Fruit fly (Drosophila melanogaster) ovary, adult (tissue): ENCODE measurements around the gene ssp5.

ENCODE experiments used
- CG17801 ChIP-seq: fragments of 200-800 bp; optimal IDR thresholded peaks from 2 replicates; lab custom pipeline; 2019; ENCODE audit warnings: missing biosample characterization, mild to moderate bottlenecking, missing genetic modification characterization, moderate library complexity; ENCODE audit not compliant: partially characterized antibody

The ssp5 gene

DNA sequence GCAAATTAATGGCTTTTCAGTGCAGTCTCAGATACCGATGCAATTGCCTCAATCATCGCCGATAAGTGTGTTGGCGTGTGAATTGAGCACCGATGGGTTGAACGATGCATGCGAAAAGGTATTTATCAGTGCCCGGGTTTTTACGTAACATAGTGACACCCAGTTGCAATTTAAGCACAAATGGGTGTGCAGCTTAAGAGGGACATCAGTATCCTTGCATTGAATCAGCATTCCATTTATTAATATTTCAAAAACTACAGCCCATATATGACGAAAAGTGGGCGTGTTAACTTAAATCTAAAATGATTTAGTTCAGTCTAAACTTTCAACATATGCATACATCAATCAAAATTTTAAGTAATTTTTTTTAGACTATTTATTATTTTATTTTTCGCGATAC, at the start of gene ssp5:
ssp5 (plus strand) TSS at position 301 of the 400 bp plus-strand sequence.
- no peak for TF ChIP-seq CG17801 (GFP tag; lab: Kevin White, UChicago)

DNA sequence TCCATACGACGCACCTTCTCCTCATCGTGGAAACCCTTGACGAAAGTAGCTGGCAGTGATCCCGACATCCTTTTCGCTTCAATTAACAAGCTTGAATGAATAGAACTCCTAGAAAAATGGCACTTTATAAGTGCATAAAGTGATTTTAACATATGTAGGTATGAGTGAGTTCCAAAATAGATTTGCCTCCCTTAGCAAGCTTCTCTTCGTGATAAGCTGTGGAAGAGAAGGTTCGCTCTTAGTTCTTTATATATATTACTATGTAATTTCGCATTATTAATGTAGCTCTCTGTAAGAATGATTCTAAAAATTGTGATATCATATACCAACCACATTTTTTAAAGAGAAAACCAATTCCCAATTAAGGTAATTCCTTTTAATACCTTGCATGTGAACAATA, 48.5 kb upstream of the ssp5 start, which contains the start of gene CG3397:
CG3397 (minus strand) TSS at position 101 of the 400 bp plus-strand sequence.
- TF ChIP-seq CG17801 (GFP tag; lab: Kevin White, UChicago): no peak

DNA sequence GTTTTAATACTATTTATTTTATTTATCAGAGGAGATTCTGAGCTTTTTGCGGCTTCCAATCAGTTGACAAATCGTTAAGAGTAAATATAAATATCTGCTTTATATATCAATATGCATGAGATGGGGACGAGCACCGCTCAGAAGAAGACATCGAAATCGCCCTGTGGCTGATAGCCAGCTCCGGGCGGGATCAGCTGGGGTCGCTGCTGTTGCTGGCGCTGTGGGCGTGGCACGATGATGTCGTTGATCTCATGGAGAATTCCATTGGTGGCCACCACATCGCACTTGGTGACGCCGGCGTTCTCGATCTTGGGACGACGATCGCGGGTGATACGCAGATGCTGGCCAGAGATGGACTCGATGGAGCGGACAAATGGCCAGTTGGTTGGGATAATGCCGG, 48.1 kb upstream of the ssp5 start:
- no peak for TF ChIP-seq CG17801 (GFP tag; lab: Kevin White, UChicago)

DNA sequence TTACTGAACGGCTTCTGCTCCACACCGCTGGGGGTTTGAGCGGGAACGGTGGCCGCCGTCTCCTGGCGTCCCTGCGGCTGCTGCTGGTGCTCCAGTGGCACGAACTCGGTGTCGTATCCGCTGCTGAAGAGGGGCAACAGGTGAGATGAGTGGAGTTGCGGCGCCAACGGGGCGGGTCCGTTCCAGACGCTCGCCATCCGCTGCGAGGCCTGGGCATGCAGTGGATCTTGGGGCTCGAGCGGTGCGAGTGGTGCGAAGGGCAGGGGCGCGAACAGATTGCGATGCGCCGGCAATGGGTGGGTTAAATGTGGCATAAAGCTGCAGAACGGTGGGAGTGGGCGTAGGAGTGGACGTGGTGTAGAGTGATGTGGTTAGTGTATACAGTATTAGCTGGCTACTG, 43.7 kb upstream of the ssp5 start:
- TF ChIP-seq CG17801 (GFP tag; lab: Kevin White, UChicago): no peak

DNA sequence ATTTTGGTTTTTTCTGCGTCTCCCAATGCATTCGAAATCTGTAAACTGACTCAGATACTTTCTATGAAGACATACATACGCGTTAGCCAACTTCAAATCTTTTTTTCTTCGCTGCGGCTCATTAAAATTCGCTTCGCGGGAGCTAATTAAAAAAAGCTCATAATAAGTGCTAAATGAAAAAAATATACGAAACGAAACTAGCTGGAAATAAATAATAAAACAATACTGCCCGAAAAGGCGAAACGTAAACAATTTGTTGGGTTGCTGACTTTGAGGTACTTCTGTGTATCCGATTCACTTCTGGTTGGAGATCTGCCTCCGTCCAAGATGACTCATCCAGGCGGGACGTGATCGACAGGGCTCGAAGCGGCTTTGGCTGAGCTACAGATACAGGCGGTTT, 42.9 kb upstream of the ssp5 start:
- no peak for TF ChIP-seq CG17801 (GFP tag; lab: Kevin White, UChicago)

DNA sequence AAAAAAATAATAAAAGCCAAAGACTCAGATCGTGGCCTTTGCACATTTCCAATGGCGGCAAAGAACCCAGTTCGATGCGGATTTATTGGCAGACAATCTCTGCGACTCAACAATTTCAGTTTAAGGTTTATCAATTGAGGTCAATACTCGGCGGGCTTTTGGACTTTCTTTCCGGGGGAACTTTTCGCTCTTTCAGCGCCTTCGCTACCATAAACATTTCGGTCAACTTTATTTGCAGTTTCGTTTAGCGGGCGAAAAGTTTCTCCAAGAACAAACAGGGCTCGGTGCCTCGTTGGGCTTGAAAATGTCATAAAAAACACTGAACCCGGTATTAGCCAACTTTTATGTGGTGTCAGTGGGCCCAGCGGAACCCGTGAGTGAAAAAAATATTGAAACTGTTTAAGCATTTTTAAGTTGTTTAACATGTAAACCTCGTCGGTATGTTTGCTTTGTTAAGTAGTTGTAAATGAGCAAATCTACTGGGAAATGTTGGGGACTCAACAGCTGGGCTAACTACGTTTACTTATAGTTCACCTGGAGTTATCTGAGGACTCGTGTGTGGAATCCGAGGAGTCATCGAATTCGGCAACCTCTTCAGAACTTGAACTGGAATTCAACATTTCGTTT, 41.3 kb upstream of the ssp5 start:
- no peak for TF ChIP-seq CG17801 (GFP tag; lab: Kevin White, UChicago)

DNA sequence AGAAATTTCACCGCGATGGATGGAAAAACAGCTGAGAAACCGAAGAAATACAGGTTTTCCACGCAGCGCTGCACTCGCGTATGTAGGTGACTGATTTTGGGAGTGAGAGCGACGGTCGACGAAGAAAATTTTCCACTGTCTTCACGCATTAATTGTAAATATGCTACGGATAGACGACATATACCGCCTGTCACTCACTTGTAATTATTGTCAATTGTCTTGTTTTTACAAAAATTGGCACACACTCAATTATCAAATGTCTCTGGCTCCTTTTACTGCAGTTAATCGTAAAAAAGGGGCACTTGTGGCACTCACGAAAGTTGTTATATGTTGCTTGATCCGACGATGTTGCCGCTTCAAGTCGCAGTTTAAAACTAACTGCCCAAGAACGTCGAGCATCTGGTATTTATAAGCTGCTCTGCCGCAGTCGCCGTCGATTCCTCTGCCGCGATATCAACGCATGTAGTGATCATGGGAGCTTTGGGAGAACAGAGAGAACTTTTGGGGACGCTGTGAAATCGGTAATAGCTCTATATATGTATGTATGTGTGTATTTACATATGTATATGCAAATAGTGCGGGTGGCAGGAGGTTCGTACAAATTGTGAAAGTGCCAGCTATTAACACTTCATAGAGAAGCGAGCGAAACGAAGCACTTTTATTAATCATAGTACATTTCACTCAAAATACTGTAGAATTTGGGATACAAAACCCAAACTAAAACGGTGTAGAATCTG, 39.8 kb upstream of the ssp5 start, which contains the start of gene mfas:
mfas (minus strand) TSS at position 382 of the 737 bp plus-strand sequence.
- no peak for TF ChIP-seq CG17801 (GFP tag; lab: Kevin White, UChicago)

DNA sequence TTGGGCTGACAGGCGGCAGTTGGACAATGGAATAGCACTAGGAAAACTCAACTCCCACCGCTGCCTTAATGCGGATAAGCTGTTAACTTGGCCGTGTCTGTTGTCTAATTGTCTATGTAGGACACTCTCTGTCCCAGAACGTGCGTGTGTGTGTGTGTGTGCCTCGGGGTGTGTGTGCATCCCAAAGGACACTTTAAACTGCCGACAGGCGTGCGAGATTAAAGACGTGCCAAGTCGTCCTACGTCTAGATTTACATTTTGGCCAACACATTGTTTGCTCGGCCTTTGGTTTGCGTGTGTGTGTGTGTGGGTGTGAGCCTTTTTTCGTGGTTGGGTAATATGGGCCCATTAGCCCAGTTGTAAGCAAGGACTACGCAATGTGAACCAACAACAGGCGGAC, 34.8 kb upstream of the ssp5 start:
- TF ChIP-seq CG17801 (GFP tag; lab: Kevin White, UChicago): no peak

DNA sequence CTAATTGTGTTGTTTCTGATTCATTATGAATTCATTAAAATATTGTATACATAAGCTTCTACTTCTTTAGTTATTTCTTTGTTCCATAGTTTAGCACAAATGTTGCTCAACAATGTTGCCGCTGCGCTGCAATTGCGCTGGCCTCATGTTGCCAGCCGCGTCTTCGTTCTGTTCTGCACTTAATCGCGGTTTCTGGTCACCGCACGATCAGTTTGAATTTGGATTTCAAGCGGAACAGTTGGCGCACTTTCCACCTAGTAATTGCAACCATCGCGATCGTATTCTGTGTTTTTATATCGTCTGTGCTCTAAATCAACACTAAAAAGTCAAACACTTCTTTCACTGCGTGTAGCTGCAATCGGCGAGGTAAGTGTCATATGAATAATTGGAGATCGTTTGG, 33.9 kb upstream of the ssp5 start, which contains the start of gene Ect3:
Ect3 (plus strand) TSS at position 205 of the 400 bp plus-strand sequence.
- TF ChIP-seq CG17801 (GFP tag; lab: Kevin White, UChicago): peak; percentile 1

DNA sequence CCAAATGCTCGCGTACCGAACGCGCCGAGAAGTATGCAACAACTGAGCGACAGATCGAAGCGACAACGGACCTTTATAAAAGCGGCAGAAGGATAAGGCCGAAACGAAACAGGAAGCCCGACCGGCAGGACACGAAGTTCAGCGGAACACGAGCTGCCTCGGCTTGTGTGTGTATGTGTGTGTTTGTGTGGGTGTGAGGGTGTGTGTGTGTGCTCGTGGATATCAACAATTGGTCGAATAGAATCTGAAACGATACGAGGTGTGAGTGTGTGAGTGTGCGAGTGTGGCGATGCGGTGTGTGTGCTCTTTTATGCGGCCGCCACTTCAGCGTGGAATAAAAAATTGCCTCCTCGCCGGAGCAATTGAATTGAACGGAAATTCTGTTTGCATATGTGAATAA, 27.5 kb upstream of the ssp5 start, which contains the start of gene Tk:
Tk (minus strand) TSS at position 57 of the 400 bp plus-strand sequence.
- no peak for TF ChIP-seq CG17801 (GFP tag; lab: Kevin White, UChicago)

DNA sequence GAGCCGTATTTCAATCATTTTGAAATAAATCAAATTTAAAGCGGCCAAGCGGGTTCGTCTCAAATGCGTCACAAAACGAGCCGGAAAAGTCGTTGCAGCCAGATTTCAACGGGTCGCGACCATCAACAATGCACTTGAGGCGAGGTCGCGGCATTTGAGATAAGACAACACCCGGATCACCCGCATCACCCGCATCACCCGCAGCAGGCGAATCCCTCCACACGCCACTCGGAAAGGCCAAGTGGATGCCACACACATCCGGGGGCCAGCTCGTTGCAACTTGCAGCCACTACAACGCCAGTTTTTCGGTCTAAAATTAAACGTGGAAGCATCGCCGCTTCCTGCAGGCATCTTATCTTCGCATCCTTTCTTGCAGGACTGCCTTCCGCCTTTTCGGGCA, 26.5 kb upstream of the ssp5 start:
- TF ChIP-seq CG17801 (GFP tag; lab: Kevin White, UChicago): no peak

DNA sequence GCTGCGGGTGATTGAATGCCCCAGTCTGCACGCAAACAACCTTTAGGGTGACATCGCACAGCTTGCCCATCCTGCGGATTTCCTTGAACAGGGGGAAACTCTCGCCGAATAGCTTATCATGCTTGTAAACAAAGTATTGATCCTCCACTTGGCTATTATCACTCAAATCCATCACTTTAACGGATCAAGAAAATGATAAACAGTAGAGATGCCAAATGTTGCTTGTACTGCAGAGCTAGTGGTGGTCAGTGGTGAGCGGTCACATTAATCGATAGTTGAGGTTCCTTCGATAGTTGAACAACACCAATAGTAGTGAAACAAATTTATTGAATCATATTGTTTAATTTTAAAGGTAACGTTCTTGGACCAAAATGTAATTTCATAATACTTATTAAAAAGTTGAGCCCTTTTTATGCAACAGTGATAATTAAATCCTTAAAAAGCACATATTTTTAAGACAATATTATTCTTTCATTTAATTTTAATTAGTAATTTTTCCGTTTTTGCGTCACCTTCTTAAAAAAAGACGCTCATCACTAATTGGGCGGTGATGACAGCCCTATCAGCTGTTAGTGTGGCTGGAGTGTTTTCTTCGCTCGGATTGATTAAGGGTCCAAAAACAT, 22.6 kb upstream of the ssp5 start, which contains the start of the genes KLHL18 and GCC185:
KLHL18 (minus strand) TSS at position 233 of the 623 bp plus-strand sequence.
GCC185 (plus strand) TSS at position 571 of the 623 bp plus-strand sequence.
- TF ChIP-seq CG17801 (GFP tag; lab: Kevin White, UChicago): peak; percentile 82

DNA sequence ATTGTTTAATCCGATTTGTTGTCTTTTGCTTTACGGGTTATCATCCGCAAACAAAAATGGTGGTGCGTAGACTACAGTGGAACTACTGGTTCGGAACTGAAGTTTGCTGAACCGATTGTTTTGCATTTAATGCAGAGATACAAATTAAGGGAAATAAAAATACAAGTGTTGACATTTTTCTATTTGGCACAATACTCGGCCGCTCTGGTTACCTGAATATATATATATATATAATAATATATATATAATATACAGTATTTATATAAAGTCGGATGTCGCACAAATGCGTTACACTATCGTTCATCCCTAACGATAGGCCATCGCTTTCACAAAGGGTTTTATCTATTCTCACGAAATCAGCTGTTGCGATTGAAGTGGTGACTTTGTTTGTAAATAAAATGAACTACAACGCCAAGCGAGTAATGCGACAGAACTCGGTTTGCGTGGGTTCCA, 16.1 kb upstream of the ssp5 start, which contains the start of the genes DCAF12 and Spt3:
DCAF12 (minus strand) TSS at position 204 of the 453 bp plus-strand sequence.
Spt3 (plus strand) TSS at position 329 of the 453 bp plus-strand sequence.
- TF ChIP-seq CG17801 (GFP tag; lab: Kevin White, UChicago): peak; percentile 53

DNA sequence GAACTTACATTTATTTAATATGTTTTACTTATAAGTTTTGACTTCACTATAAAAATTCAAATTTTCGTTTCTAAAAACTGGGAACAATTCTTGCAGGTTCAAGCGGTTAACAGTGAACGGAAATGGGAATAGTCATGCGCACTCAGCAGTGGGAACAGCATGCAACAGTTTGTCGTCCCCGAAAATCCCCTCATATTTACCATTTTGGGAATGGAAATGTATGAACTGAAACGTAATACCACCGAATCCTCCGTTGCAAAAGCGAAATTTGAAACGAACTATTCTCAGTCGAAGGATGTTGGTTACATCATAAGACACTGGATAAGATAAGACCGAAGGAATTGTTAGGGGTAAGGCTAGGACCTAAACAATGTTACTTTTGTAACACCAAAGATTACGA, 12.0 kb upstream of the ssp5 start:
- no peak for TF ChIP-seq CG17801 (GFP tag; lab: Kevin White, UChicago)

DNA sequence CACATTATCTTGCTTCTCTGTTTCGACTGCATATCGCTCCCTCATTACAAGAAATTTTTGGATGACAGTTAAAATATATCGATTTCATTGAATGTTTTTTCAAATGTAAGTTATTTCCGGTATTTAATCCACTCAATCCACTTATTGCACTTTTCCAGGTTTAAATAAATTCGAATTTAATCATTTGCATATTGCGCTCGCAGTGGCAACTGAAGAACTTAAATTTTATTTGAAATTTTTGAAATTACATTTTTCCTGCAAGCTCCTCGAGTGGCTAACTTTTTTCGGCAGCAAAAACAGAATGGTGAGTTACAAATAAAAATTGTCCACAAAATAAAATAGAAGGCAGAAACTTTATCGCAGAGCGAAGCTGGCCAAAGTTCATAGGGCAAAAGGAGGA, 1.3 kb upstream of the ssp5 start, which contains the start of the genes CG31358, CG42504 and CG42505:
CG31358 (minus strand) TSS at position 101 of the 400 bp plus-strand sequence.
CG42504 (minus strand) TSS at position 101 of the 400 bp plus-strand sequence.
CG42505 (minus strand) TSS at position 101 of the 400 bp plus-strand sequence.
- TF ChIP-seq CG17801 (GFP tag; lab: Kevin White, UChicago): no peak
